Fruit fly (Drosophila melanogaster) whole organism, prepupa: ENCODE results near the gene mxt.
A peak's percentile ranks its signal among the peaks of the same experiment; 100 is the strongest.

ENCODE experiments used
- Blimp-1 ChIP-seq: fragments of 200-800 bp; sonication (Bioruptor generic); optimal IDR thresholded peaks from 3 replicates; lab custom pipeline; 2017; ENCODE audit warnings: missing biosample characterization, missing genetic modification characterization, mild to moderate bottlenecking, moderate library complexity, missing genetic modification reagents
- CG10631 ChIP-seq: fragments of 200-800 bp; sonication (Bioruptor generic); optimal IDR thresholded peaks from 2 replicates; lab custom pipeline; 2016; ENCODE audit warnings: missing biosample characterization, missing genetic modification characterization
- CG10669 ChIP-seq: fragments of 200-800 bp; sonication (Bioruptor generic); optimal IDR thresholded peaks from 3 replicates; lab custom pipeline; 2018; ENCODE audit warnings: missing biosample characterization, mild to moderate bottlenecking, missing genetic modification characterization, moderate library complexity
- CG11294 ChIP-seq: fragments of 200-800 bp; sonication (Bioruptor generic); IDR thresholded peaks from 2 replicates; pipeline ENCODE4 v1.3.6; 2022; ENCODE audit warnings: missing biosample characterization, missing genetic modification characterization
- CG11762 ChIP-seq: fragments of 200-800 bp; sonication (Bioruptor generic); optimal IDR thresholded peaks from 3 replicates; lab custom pipeline; 2016; ENCODE audit warnings: missing biosample characterization, missing genetic modification characterization; ENCODE audit not compliant: insufficient read depth
- CG11902 ChIP-seq: fragments of 200-800 bp; sonication (Bioruptor generic); optimal IDR thresholded peaks from 3 replicates; lab custom pipeline; 2016; ENCODE audit warnings: missing biosample characterization, missing genetic modification characterization
- CG15336 ChIP-seq: fragments of 200-800 bp; sonication (Bioruptor generic); IDR thresholded peaks from 2 replicates; pipeline ENCODE4 v1.3.6; 2022; ENCODE audit warnings: missing biosample characterization, missing genetic modification characterization
- CG1621 ChIP-seq: fragments of 200-800 bp; sonication (Bioruptor generic); optimal IDR thresholded peaks from 3 replicates; lab custom pipeline; 2018; ENCODE audit warnings: missing biosample characterization, mild to moderate bottlenecking, missing genetic modification characterization
- CG3032 ChIP-seq: fragments of 200-800 bp; optimal IDR thresholded peaks from 2 replicates; lab custom pipeline; 2019; ENCODE audit warnings: missing biosample characterization, mild to moderate bottlenecking, missing genetic modification characterization, moderate library complexity
- CG31627 ChIP-seq: fragments of 200-800 bp; sonication (Bioruptor generic); optimal IDR thresholded peaks from 3 replicates; lab custom pipeline; 2016; ENCODE audit warnings: missing biosample characterization, missing genetic modification characterization
- CG32006 ChIP-seq: fragments of 200-800 bp; sonication (Bioruptor generic); optimal IDR thresholded peaks from 3 replicates; lab custom pipeline; 2017; ENCODE audit warnings: missing biosample characterization, mild to moderate bottlenecking, missing genetic modification characterization
- CG3919 ChIP-seq: fragments of 200-800 bp; sonication (Bioruptor generic); optimal IDR thresholded peaks from 3 replicates; lab custom pipeline; 2016; ENCODE audit warnings: missing biosample characterization, missing genetic modification characterization
- CG4318 ChIP-seq: fragments of 200-800 bp; sonication (Bioruptor generic); optimal IDR thresholded peaks from 3 replicates; lab custom pipeline; 2017; ENCODE audit warnings: missing biosample characterization, mild to moderate bottlenecking, missing genetic modification characterization
- CG6163 ChIP-seq: fragments of 200-800 bp; sonication (Bioruptor generic); IDR thresholded peaks from 3 replicates; pipeline ENCODE4 v1.3.6; 2022; ENCODE audit warnings: missing biosample characterization, missing genetic modification characterization
- CG6276 ChIP-seq: fragments of 200-800 bp; sonication (Bioruptor generic); optimal IDR thresholded peaks from 2 replicates; lab custom pipeline; 2017; ENCODE audit warnings: missing biosample characterization, mild to moderate bottlenecking, missing genetic modification characterization
- CG6792 ChIP-seq: fragments of 200-800 bp; sonication (Bioruptor generic); optimal IDR thresholded peaks from 3 replicates; lab custom pipeline; 2016; ENCODE audit warnings: missing biosample characterization, missing genetic modification characterization
- CG6808 ChIP-seq: fragments of 200-800 bp; sonication (Bioruptor generic); optimal IDR thresholded peaks from 3 replicates; lab custom pipeline; 2017; ENCODE audit warnings: missing biosample characterization, missing genetic modification characterization, mild to moderate bottlenecking, moderate library complexity, missing genetic modification reagents
- CG7368 ChIP-seq: fragments of 200-800 bp; sonication (Bioruptor generic); optimal IDR thresholded peaks from 3 replicates; lab custom pipeline; 2016; ENCODE audit warnings: missing biosample characterization, missing genetic modification characterization
- CG8119 ChIP-seq: fragments of 200-800 bp; sonication (Bioruptor generic); IDR thresholded peaks from 3 replicates; pipeline ENCODE4 v1.3.6; 2022; ENCODE audit warnings: missing biosample characterization, missing genetic modification characterization
- CG8319 ChIP-seq: fragments of 200-800 bp; sonication (Bioruptor generic); optimal IDR thresholded peaks from 3 replicates; lab custom pipeline; 2016; ENCODE audit warnings: missing biosample characterization, missing genetic modification characterization
- CG8632 ChIP-seq: fragments of 200-800 bp; sonication (Bioruptor generic); optimal IDR thresholded peaks from 3 replicates; lab custom pipeline; 2016; ENCODE audit warnings: missing biosample characterization, missing genetic modification characterization
- CG9139 ChIP-seq: fragments of 200-800 bp; sonication (Bioruptor generic); optimal IDR thresholded peaks from 3 replicates; lab custom pipeline; 2017; ENCODE audit warnings: missing biosample characterization, mild to moderate bottlenecking, missing genetic modification characterization
- Eip75B ChIP-seq: fragments of 200-800 bp; sonication (Bioruptor generic); optimal IDR thresholded peaks from 3 replicates; lab custom pipeline; 2016; ENCODE audit warnings: missing biosample characterization, missing genetic modification characterization
- Eip78C ChIP-seq: fragments of 200-800 bp; sonication (Bioruptor generic); peaks from one replicate; lab custom pipeline; 2016; ENCODE audit warnings: missing biosample characterization, missing genetic modification characterization
- Ets21C ChIP-seq: fragments of 200-800 bp; sonication (Bioruptor generic); optimal IDR thresholded peaks from 3 replicates; lab custom pipeline; 2016; ENCODE audit warnings: missing biosample characterization, missing genetic modification characterization
- Ets96B ChIP-seq: fragments of 200-800 bp; optimal IDR thresholded peaks from 2 replicates; lab custom pipeline; 2019; ENCODE audit warnings: missing biosample characterization, mild to moderate bottlenecking, missing genetic modification characterization, moderate library complexity
- Gug ChIP-seq: fragments of 200-800 bp; sonication (Bioruptor generic); IDR thresholded peaks from 2 replicates; pipeline ENCODE4 v1.3.6; 2022; ENCODE audit warnings: missing biosample characterization, missing genetic modification characterization
- Hr38 ChIP-seq: sonication (Bioruptor generic); optimal IDR thresholded peaks from 2 replicates; lab custom pipeline; 2016; ENCODE audit warnings: missing biosample characterization, missing genetic modification characterization
- Hr39 ChIP-seq: fragments of 200-800 bp; sonication (Bioruptor generic); optimal IDR thresholded peaks from 2 replicates; lab custom pipeline; 2016; ENCODE audit warnings: missing biosample characterization, missing genetic modification characterization
- Hr4 ChIP-seq: fragments of 200-800 bp; sonication (Bioruptor generic); optimal IDR thresholded peaks from 3 replicates; lab custom pipeline; 2016; ENCODE audit warnings: missing biosample characterization, missing genetic modification characterization
- Met ChIP-seq: fragments of 200-800 bp; sonication (Bioruptor generic); optimal IDR thresholded peaks from 3 replicates; lab custom pipeline; 2016; ENCODE audit warnings: missing biosample characterization, missing genetic modification characterization
- OdsH ChIP-seq: fragments of 200-800 bp; sonication (Bioruptor generic); optimal IDR thresholded peaks from 3 replicates; lab custom pipeline; 2016; ENCODE audit warnings: missing biosample characterization, missing genetic modification characterization
- Smox ChIP-seq: fragments of 200-800 bp; sonication (Bioruptor generic); optimal IDR thresholded peaks from 3 replicates; lab custom pipeline; 2016; ENCODE audit warnings: missing biosample characterization, missing genetic modification characterization
- Sox102F ChIP-seq: fragments of 200-800 bp; sonication (Bioruptor generic); optimal IDR thresholded peaks from 2 replicates; lab custom pipeline; 2016; ENCODE audit warnings: missing biosample characterization, mild to moderate bottlenecking, missing genetic modification characterization
- Sox14 ChIP-seq: fragments of 200-800 bp; sonication (Bioruptor generic); optimal IDR thresholded peaks from 3 replicates; lab custom pipeline; 2016; ENCODE audit warnings: missing biosample characterization, missing genetic modification characterization
- Sox15 ChIP-seq: fragments of 200-800 bp; sonication (Bioruptor generic); optimal IDR thresholded peaks from 3 replicates; lab custom pipeline; 2016; ENCODE audit warnings: missing biosample characterization, missing genetic modification characterization
- achi ChIP-seq: fragments of 200-800 bp; sonication (Bioruptor generic); optimal IDR thresholded peaks from 3 replicates; lab custom pipeline; 2016; ENCODE audit warnings: missing biosample characterization, missing genetic modification characterization
- acj6 ChIP-seq: fragments of 200-800 bp; sonication (Bioruptor generic); optimal IDR thresholded peaks from 3 replicates; lab custom pipeline; 2016; ENCODE audit warnings: missing biosample characterization, missing genetic modification characterization
- dac ChIP-seq: fragments of 200-800 bp; sonication (Bioruptor generic); optimal IDR thresholded peaks from 2 replicates; lab custom pipeline; 2017; ENCODE audit warnings: missing biosample characterization, mild to moderate bottlenecking, missing genetic modification characterization
- eg ChIP-seq: fragments of 200-800 bp; sonication (Bioruptor generic); IDR thresholded peaks from 3 replicates; pipeline ENCODE4 v1.3.6; 2022; ENCODE audit warnings: missing biosample characterization, missing genetic modification characterization
- esn ChIP-seq: fragments of 200-800 bp; sonication (Bioruptor generic); optimal IDR thresholded peaks from 2 replicates; lab custom pipeline; 2016; ENCODE audit warnings: missing biosample characterization, mild to moderate bottlenecking, missing genetic modification characterization, moderate library complexity
- fd85E ChIP-seq: fragments of 200-800 bp; sonication (Bioruptor generic); optimal IDR thresholded peaks from 3 replicates; lab custom pipeline; 2016; ENCODE audit warnings: missing biosample characterization, missing genetic modification characterization
- lz ChIP-seq: fragments of 200-800 bp; sonication (Bioruptor generic); optimal IDR thresholded peaks from 3 replicates; lab custom pipeline; 2016; ENCODE audit warnings: missing biosample characterization, missing genetic modification characterization
- net ChIP-seq: fragments of 200-800 bp; sonication (Bioruptor generic); optimal IDR thresholded peaks from 3 replicates; lab custom pipeline; 2016; ENCODE audit warnings: missing biosample characterization, missing genetic modification characterization
- pdm3 ChIP-seq: fragments of 200-800 bp; sonication (Bioruptor generic); optimal IDR thresholded peaks from 3 replicates; lab custom pipeline; 2016; ENCODE audit warnings: missing biosample characterization, missing genetic modification characterization
- spab ChIP-seq: fragments of 200-800 bp; sonication (Bioruptor generic); optimal IDR thresholded peaks from 2 replicates; lab custom pipeline; 2017; ENCODE audit warnings: missing biosample characterization, mild to moderate bottlenecking, missing genetic modification characterization, missing genetic modification reagents
- svp ChIP-seq: fragments of 200-800 bp; sonication (Bioruptor generic); peaks from one replicate; lab custom pipeline; 2016; ENCODE audit warnings: missing biosample characterization, missing genetic modification characterization
- topi ChIP-seq: fragments of 200-800 bp; sonication (Bioruptor generic); optimal IDR thresholded peaks from 3 replicates; lab custom pipeline; 2016; ENCODE audit warnings: missing biosample characterization, missing genetic modification characterization

Gene mxt

dm6 chr2L:4800033-4800432 is 47.1 kb downstream of the mxt start:
- TF ChIP-seq Smox (GFP tag; lab: Kevin White, UChicago) (no peak), Eip75B (GFP tag; lab: Kevin White, UChicago) (peak; percentile 36), Eip78C (GFP tag; lab: Kevin White, UChicago) (peak; percentile 70), Sox102F (GFP tag; lab: Kevin White, UChicago) (no peak), Blimp-1 (GFP tag; lab: Kevin White, UChicago) (peak; percentile 45)

- TF ChIP-seq Sox14 (GFP tag; lab: Kevin White, UChicago) (no peak), svp (GFP tag; lab: Kevin White, UChicago) (no peak), CG11902 (GFP tag; lab: Kevin White, UChicago) (no peak), Hr38 (no peak)
These were observed 48.2 kb downstream of the mxt start for dm6 chr2L:4798894-4799293.

dm6 chr2L:4797643-4798042 is 49.5 kb downstream of the mxt start:
- peak; percentile 76 for TF ChIP-seq CG6276 (GFP tag; lab: Kevin White, UChicago)
- peak; percentile 10 for TF ChIP-seq Eip75B (GFP tag; lab: Kevin White, UChicago)
- peak; percentile 55 for TF ChIP-seq CG8319 (GFP tag; lab: Kevin White, UChicago)
- TF ChIP-seq CG7368 (GFP tag; lab: Kevin White, UChicago), result peak; percentile 62
- peak; percentile 11 for TF ChIP-seq Sox102F (GFP tag; lab: Kevin White, UChicago)
- peak; percentile 15 for TF ChIP-seq acj6 (GFP tag; lab: Kevin White, UChicago)
- TF ChIP-seq CG6792 (GFP tag; lab: Kevin White, UChicago), result peak; percentile 39
- TF ChIP-seq CG8119 (GFP tag; lab: Robert Waterston, UW), result peak; percentile 82
- TF ChIP-seq CG11762 (GFP tag; lab: Kevin White, UChicago), result peak; percentile 70
- TF ChIP-seq CG10669 (GFP tag; lab: Kevin White, UChicago), result peak; percentile 26
- peak; percentile 12 for TF ChIP-seq fd85E (GFP tag; lab: Kevin White, UChicago)
- TF ChIP-seq Sox15 (GFP tag; lab: Kevin White, UChicago), result no peak
- TF ChIP-seq Gug (GFP tag; lab: Robert Waterston, UW), result peak; percentile 77
- TF ChIP-seq CG15336 (GFP tag; lab: Robert Waterston, UW), result peak; percentile 80
- peak; percentile 30 for TF ChIP-seq achi
- TF ChIP-seq CG3919 (GFP tag; lab: Kevin White, UChicago), result peak; percentile 30
- no peak for TF ChIP-seq CG6808
- no peak for TF ChIP-seq CG11294 (GFP tag; lab: Robert Waterston, UW)
- peak; percentile 32 for TF ChIP-seq Sox14 (GFP tag; lab: Kevin White, UChicago)
- peak; percentile 83 for TF ChIP-seq eg (GFP tag; lab: Robert Waterston, UW)
- peak; percentile 76 for TF ChIP-seq Eip78C (GFP tag; lab: Kevin White, UChicago)
- TF ChIP-seq Hr38, result no peak
- peak; percentile 68 for TF ChIP-seq Met
- TF ChIP-seq CG10631, result peak; percentile 9
- no peak for TF ChIP-seq CG9139
- TF ChIP-seq CG8632 (GFP tag; lab: Kevin White, UChicago), result no peak
- peak; percentile 67 for TF ChIP-seq CG6163 (GFP tag; lab: Robert Waterston, UW)
- no peak for TF ChIP-seq net (GFP tag; lab: Kevin White, UChicago)
- peak; percentile 31 for TF ChIP-seq Hr39 (GFP tag; lab: Kevin White, UChicago)
- peak; percentile 8 for TF ChIP-seq CG4318
- peak; percentile 54 for TF ChIP-seq OdsH (GFP tag; lab: Kevin White, UChicago)
- TF ChIP-seq Blimp-1 (GFP tag; lab: Kevin White, UChicago), result peak; percentile 96
- TF ChIP-seq CG3032 (tag; lab: Kevin White, UChicago), result peak; percentile 47
- peak; percentile 56 for TF ChIP-seq pdm3
- TF ChIP-seq dac (GFP tag; lab: Kevin White, UChicago), result peak; percentile 26
- peak; percentile 71 for TF ChIP-seq CG32006
- TF ChIP-seq Smox (GFP tag; lab: Kevin White, UChicago), result peak; percentile 39
- peak; percentile 43 for TF ChIP-seq svp (GFP tag; lab: Kevin White, UChicago)
- TF ChIP-seq topi (GFP tag; lab: Kevin White, UChicago), result peak; percentile 4
- TF ChIP-seq spab (GFP tag; lab: Kevin White, UChicago), result peak; percentile 19
- TF ChIP-seq lz (GFP tag; lab: Kevin White, UChicago), result peak; percentile 56
- no peak for TF ChIP-seq Ets96B (tag; lab: Kevin White, UChicago)
- peak; percentile 42 for TF ChIP-seq Hr4
- no peak for TF ChIP-seq CG1621 (tag; lab: Kevin White, UChicago)
- no peak for TF ChIP-seq CG31627 (GFP tag; lab: Kevin White, UChicago)
- TF ChIP-seq Ets21C (GFP tag; lab: Kevin White, UChicago), result no peak
- TF ChIP-seq esn, result peak; percentile 57
